Worm (Caenorhabditis elegans): ENCODE data around the gene srh-44.
A peak's percentile ranks its signal among the peaks of the same experiment; 100 is the strongest.

srh-44 gene

ce11 chrII:11487999-11488398 lies 26.9 kb upstream of the srh-44 start, which contains the start of gene B0334.13:
TSS of gene B0334.13 (plus strand) at chrII:11488299.
- TF ChIP-seq nhr-25 (tag; optimal IDR thresholded peaks at IDR 0.05) (peak; percentile 43), elt-1 (tag; optimal IDR thresholded peaks at IDR 0.05) (peak; percentile 13), nhr-43 (tag; optimal IDR thresholded peaks at IDR 0.05; ENCODE audit: poor library complexity, severe bottlenecking) (no peak)

ce11 chrII:11492843-11493242 lies 22.0 kb upstream of the srh-44 start, which contains the start of gene hacl-1:
TSS of gene hacl-1 (minus strand) at chrII:11492963.
- TF ChIP-seq snpc-4 (tag; optimal IDR thresholded peaks at IDR 0.05) (no peak), pha-4 (tag; optimal IDR thresholded peaks at IDR 0.05) (no peak), nhr-12 (tag; optimal IDR thresholded peaks at IDR 0.05) (no peak), jun-1 (tag; optimal IDR thresholded peaks at IDR 0.05) (peak; percentile 4), ceh-28 (tag; optimal IDR thresholded peaks at IDR 0.05) (peak; percentile 9), nhr-77 (tag; optimal IDR thresholded peaks at IDR 0.05) (no peak), eor-1 (tag; optimal IDR thresholded peaks at IDR 0.05) (no peak), skn-1 (tag; optimal IDR thresholded peaks at IDR 0.05) (no peak), daf-12 (tag; optimal IDR thresholded peaks at IDR 0.05) (no peak), ceh-82 (tag; optimal IDR thresholded peaks at IDR 0.05) (no peak), zag-1 (tag; optimal IDR thresholded peaks at IDR 0.05) (no peak), nhr-25 (tag; optimal IDR thresholded peaks at IDR 0.05) (peak; percentile 87), tbx-2 (tag; optimal IDR thresholded peaks at IDR 0.05) (no peak), unc-39 (tag; optimal IDR thresholded peaks at IDR 0.05) (no peak), pqm-1 (tag; optimal IDR thresholded peaks at IDR 0.05) (peak; percentile 62), R02D3.7 (tag; optimal IDR thresholded peaks at IDR 0.05) (no peak), fkh-2 (tag; optimal IDR thresholded peaks at IDR 0.05) (no peak), egl-5 (tag; optimal IDR thresholded peaks at IDR 0.05) (no peak), nhr-23 (tag; optimal IDR thresholded peaks at IDR 0.05) (peak; percentile 38), nhr-67 (tag; optimal IDR thresholded peaks at IDR 0.05) (no peak), lsy-12 (tag; optimal IDR thresholded peaks at IDR 0.05) (peak; percentile 7), elt-1 (tag; optimal IDR thresholded peaks at IDR 0.05) (no peak), nhr-237 (tag; optimal IDR thresholded peaks at IDR 0.05) (no peak), hmg-11 (tag; optimal IDR thresholded peaks at IDR 0.05) (no peak), ama-1 (optimal IDR thresholded peaks at IDR 0.05) (no peak), ZK546.5 (tag; optimal IDR thresholded peaks at IDR 0.05) (no peak), mdl-1 (tag; optimal IDR thresholded peaks at IDR 0.05) (no peak), nhr-11 (tag; optimal IDR thresholded peaks at IDR 0.05) (no peak), nhr-28 (tag; optimal IDR thresholded peaks at IDR 0.05) (no peak), lin-39 (tag; optimal IDR thresholded peaks at IDR 0.05) (no peak), lin-15B (tag; optimal IDR thresholded peaks at IDR 0.05) (no peak), nfya-1 (tag; optimal IDR thresholded peaks at IDR 0.05; ENCODE audit: insufficient read depth) (peak; percentile 1), fos-1 (tag; optimal IDR thresholded peaks at IDR 0.05) (no peak)

ce11 chrII:11495307-11495706 lies 19.6 kb upstream of the srh-44 start, which contains the start of the genes ooc-3 and B0334.4:
TSS of gene ooc-3 (minus strand) at chrII:11495321.
TSS of gene B0334.4 (plus strand) at chrII:11495692.
- no peak for TF ChIP-seq ZK546.5 (tag; optimal IDR thresholded peaks at IDR 0.05)
- no peak for TF ChIP-seq ceh-9 (tag; optimal IDR thresholded peaks at IDR 0.05)
- no peak for TF ChIP-seq lsy-12 (tag; optimal IDR thresholded peaks at IDR 0.05)
- no peak for TF ChIP-seq nhr-25 (tag; optimal IDR thresholded peaks at IDR 0.05)
- peak; percentile 70 for TF ChIP-seq pha-4 (tag; optimal IDR thresholded peaks at IDR 0.05)
- no peak for TF ChIP-seq hmg-11 (tag; optimal IDR thresholded peaks at IDR 0.05)
- TF ChIP-seq egl-5 (tag; optimal IDR thresholded peaks at IDR 0.05), result peak; percentile 11
- TF ChIP-seq nhr-28 (tag; optimal IDR thresholded peaks at IDR 0.05), result no peak
- TF ChIP-seq nhr-12 (tag; optimal IDR thresholded peaks at IDR 0.05), result no peak
- TF ChIP-seq nhr-237 (tag; optimal IDR thresholded peaks at IDR 0.05), result no peak
- peak; percentile 56 for TF ChIP-seq skn-1 (tag; optimal IDR thresholded peaks at IDR 0.05)
- no peak for TF ChIP-seq sea-2 (GFP tag; optimal IDR thresholded peaks at IDR 0.05)
- TF ChIP-seq unc-39 (tag; optimal IDR thresholded peaks at IDR 0.05), result no peak
- no peak for TF ChIP-seq jun-1 (tag; optimal IDR thresholded peaks at IDR 0.05)
- no peak for TF ChIP-seq ztf-11 (tag; optimal IDR thresholded peaks at IDR 0.05)
- peak; percentile 72 for TF ChIP-seq nfya-1 (tag; optimal IDR thresholded peaks at IDR 0.05; ENCODE audit: insufficient read depth)
- no peak for TF ChIP-seq fkh-2 (tag; optimal IDR thresholded peaks at IDR 0.05)
- TF ChIP-seq R02D3.7 (tag; optimal IDR thresholded peaks at IDR 0.05), result no peak
- TF ChIP-seq aly-2 (tag; optimal IDR thresholded peaks at IDR 0.05), result no peak
- no peak for TF ChIP-seq ceh-28 (tag; optimal IDR thresholded peaks at IDR 0.05)

ce11 chrII:11495806-11496205 lies 19.1 kb upstream of the srh-44 start:
- TF ChIP-seq nhr-67 (tag; optimal IDR thresholded peaks at IDR 0.05), result no peak
- TF ChIP-seq egl-5 (tag; optimal IDR thresholded peaks at IDR 0.05), result no peak
- no peak for TF ChIP-seq ceh-9 (tag; optimal IDR thresholded peaks at IDR 0.05)
- TF ChIP-seq nhr-11 (tag; optimal IDR thresholded peaks at IDR 0.05), result no peak
- TF ChIP-seq nhr-23 (tag; optimal IDR thresholded peaks at IDR 0.05), result no peak
- no peak for TF ChIP-seq hmg-11 (tag; optimal IDR thresholded peaks at IDR 0.05)
- no peak for TF ChIP-seq zag-1 (tag; optimal IDR thresholded peaks at IDR 0.05)
- TF ChIP-seq elt-2 (tag; optimal IDR thresholded peaks at IDR 0.05), result no peak
- no peak for TF ChIP-seq tbx-2 (tag; optimal IDR thresholded peaks at IDR 0.05)
- TF ChIP-seq ceh-16 (tag; optimal IDR thresholded peaks at IDR 0.05), result no peak
- no peak for TF ChIP-seq R02D3.7 (tag; optimal IDR thresholded peaks at IDR 0.05)
- TF ChIP-seq nhr-43 (tag; optimal IDR thresholded peaks at IDR 0.05; ENCODE audit: poor library complexity, severe bottlenecking), result no peak
- no peak for TF ChIP-seq nfya-1 (tag; optimal IDR thresholded peaks at IDR 0.05; ENCODE audit: insufficient read depth)
- TF ChIP-seq fkh-10 (GFP tag; optimal IDR thresholded peaks at IDR 0.05), result no peak
- no peak for TF ChIP-seq ceh-82 (tag; optimal IDR thresholded peaks at IDR 0.05)
- TF ChIP-seq ceh-28 (tag; optimal IDR thresholded peaks at IDR 0.05), result no peak
- TF ChIP-seq elt-1 (tag; optimal IDR thresholded peaks at IDR 0.05), result no peak
- no peak for TF ChIP-seq nhr-77 (tag; optimal IDR thresholded peaks at IDR 0.05)
- no peak for TF ChIP-seq sea-2 (GFP tag; optimal IDR thresholded peaks at IDR 0.05)

Data from whole organism, L3 larva.